Worm (Caenorhabditis elegans) whole organism, L3 larva: ENCODE results near the gene R05G9.1.

Source experiments
- R02D3.7 ChIP-seq: fragments of 150-350 bp; optimal IDR thresholded peaks from 2 replicates; lab custom pipeline; 2014; ENCODE audit warnings: missing biosample characterization, missing genetic modification characterization
- ZK546.5 ChIP-seq: sonication (generic microtip); optimal IDR thresholded peaks from 2 replicates; lab custom pipeline; 2017; ENCODE audit warnings: missing biosample characterization, missing genetic modification characterization
- aly-2 ChIP-seq: fragments of 150-350 bp; optimal IDR thresholded peaks from 2 replicates; lab custom pipeline; 2014; ENCODE audit warnings: missing biosample characterization, missing genetic modification characterization
- ama-1 ChIP-seq: fragments of 150-350 bp; optimal IDR thresholded peaks from 2 replicates; lab custom pipeline; 2018
- ceh-16 ChIP-seq: sonication (generic microtip); optimal IDR thresholded peaks from 2 replicates; lab custom pipeline; 2017; ENCODE audit warnings: missing biosample characterization, missing genetic modification characterization
- ceh-28 ChIP-seq: fragments of 150-350 bp; optimal IDR thresholded peaks from 2 replicates; lab custom pipeline; 2014; ENCODE audit warnings: missing biosample characterization, missing genetic modification reagents, missing genetic modification characterization
- ceh-82 ChIP-seq: fragments of 150-350 bp; optimal IDR thresholded peaks from 2 replicates; lab custom pipeline; 2014; ENCODE audit warnings: missing biosample characterization, missing genetic modification characterization
- ceh-9 ChIP-seq: sonication (generic microtip); optimal IDR thresholded peaks from 2 replicates; lab custom pipeline; 2018; ENCODE audit warnings: missing biosample characterization, missing genetic modification characterization
- daf-12 ChIP-seq: fragments of 150-350 bp; optimal IDR thresholded peaks from 2 replicates; lab custom pipeline; 2014; ENCODE audit warnings: missing biosample characterization, missing genetic modification reagents, missing genetic modification characterization
- egl-27 ChIP-seq: sonication (generic microtip); optimal IDR thresholded peaks from 4 replicates; lab custom pipeline; 2017; ENCODE audit warnings: missing biosample characterization, missing genetic modification reagents, missing genetic modification characterization
- egl-5 ChIP-seq: fragments of 150-350 bp; optimal IDR thresholded peaks from 2 replicates; lab custom pipeline; 2017; ENCODE audit warnings: missing biosample characterization, missing genetic modification reagents, missing genetic modification characterization, inconsistent platforms
- elt-1 ChIP-seq: fragments of 150-350 bp; optimal IDR thresholded peaks from 2 replicates; lab custom pipeline; 2014; ENCODE audit warnings: missing biosample characterization, missing genetic modification characterization
- elt-2 ChIP-seq: sonication (generic microtip); optimal IDR thresholded peaks from 2 replicates; lab custom pipeline; 2016; ENCODE audit warnings: missing genetic modification reagents, mild to moderate bottlenecking, missing genetic modification characterization, missing compliant biosample characterization
- elt-3 ChIP-seq, 3 experiments: fragments of 150-350 bp in 1 of 3; sonication (generic microtip) in 2 of 3; optimal IDR thresholded peaks; 2 replicates in 2 of 3; 4 replicates in 1 of 3; lab custom pipeline; 2014 to 2017; ENCODE audit warnings: missing biosample characterization in 3 of 3, missing genetic modification characterization in 3 of 3
- eor-1 ChIP-seq, 2 experiments: fragments of 150-350 bp; optimal IDR thresholded peaks; 2 replicates each; lab custom pipeline; 2014 to 2018; ENCODE audit warnings: missing biosample characterization in 2 of 2, missing genetic modification characterization in 2 of 2
- fkh-10 ChIP-seq: sonication (generic microtip); optimal IDR thresholded peaks from 2 replicates; lab custom pipeline; 2017; ENCODE audit warnings: missing biosample characterization, missing genetic modification reagents, missing genetic modification characterization
- fkh-2 ChIP-seq: fragments of 150-350 bp; optimal IDR thresholded peaks from 2 replicates; lab custom pipeline; 2014; ENCODE audit warnings: missing biosample characterization, missing genetic modification reagents, missing genetic modification characterization
- fos-1 ChIP-seq: fragments of 150-350 bp; optimal IDR thresholded peaks from 2 replicates; lab custom pipeline; 2014; ENCODE audit warnings: missing biosample characterization, missing genetic modification characterization
- hmg-11 ChIP-seq: sonication (generic microtip); optimal IDR thresholded peaks from 2 replicates; lab custom pipeline; 2016; ENCODE audit warnings: missing genetic modification characterization, missing compliant biosample characterization
- jun-1 ChIP-seq: fragments of 150-350 bp; optimal IDR thresholded peaks from 2 replicates; lab custom pipeline; 2014; ENCODE audit warnings: missing biosample characterization, missing genetic modification reagents, missing genetic modification characterization
- lin-15B ChIP-seq: fragments of 150-350 bp; optimal IDR thresholded peaks from 2 replicates; lab custom pipeline; 2014; ENCODE audit warnings: missing biosample characterization, missing genetic modification characterization
- lin-39 ChIP-seq: fragments of 150-350 bp; optimal IDR thresholded peaks from 2 replicates; lab custom pipeline; 2018; ENCODE audit warnings: missing biosample characterization, missing genetic modification reagents, missing genetic modification characterization
- lsy-12 ChIP-seq: sonication (generic microtip); optimal IDR thresholded peaks from 2 replicates; lab custom pipeline; 2016; ENCODE audit warnings: mild to moderate bottlenecking, missing genetic modification characterization, missing compliant biosample characterization
- mdl-1 ChIP-seq: fragments of 150-350 bp; optimal IDR thresholded peaks from 2 replicates; lab custom pipeline; 2014; ENCODE audit warnings: missing biosample characterization, missing genetic modification characterization
- mml-1 ChIP-seq: fragments of 150-350 bp; sonication (generic microtip); optimal IDR thresholded peaks from 3 replicates; lab custom pipeline; 2014; ENCODE audit warnings: missing biosample characterization, missing genetic modification characterization
- nfya-1 ChIP-seq: sonication (generic microtip); optimal IDR thresholded peaks from 2 replicates; lab custom pipeline; 2017; ENCODE audit warnings: missing genetic modification characterization, mild to moderate bottlenecking, missing compliant biosample characterization, antibody characterized with exemption, moderate library complexity; ENCODE audit not compliant: insufficient read depth
- nhr-11 ChIP-seq: fragments of 150-350 bp; optimal IDR thresholded peaks from 2 replicates; lab custom pipeline; 2014; ENCODE audit warnings: missing biosample characterization, missing genetic modification characterization
- nhr-12 ChIP-seq: fragments of 150-350 bp; optimal IDR thresholded peaks from 2 replicates; lab custom pipeline; 2014; ENCODE audit warnings: missing biosample characterization, missing genetic modification characterization
- nhr-23 ChIP-seq: fragments of 150-350 bp; optimal IDR thresholded peaks from 2 replicates; lab custom pipeline; 2014; ENCODE audit warnings: missing biosample characterization, missing genetic modification reagents, missing genetic modification characterization
- nhr-237 ChIP-seq: fragments of 150-350 bp; optimal IDR thresholded peaks from 2 replicates; lab custom pipeline; 2014; ENCODE audit warnings: missing biosample characterization, missing genetic modification characterization
- nhr-25 ChIP-seq: sonication (generic microtip); optimal IDR thresholded peaks from 2 replicates; lab custom pipeline; 2017; ENCODE audit warnings: missing biosample characterization, missing genetic modification characterization
- nhr-28 ChIP-seq: fragments of 150-350 bp; optimal IDR thresholded peaks from 2 replicates; lab custom pipeline; 2014; ENCODE audit warnings: missing biosample characterization, missing genetic modification characterization
- nhr-43 ChIP-seq: sonication (generic microtip); optimal IDR thresholded peaks from 2 replicates; lab custom pipeline; 2016; ENCODE audit warnings: mild to moderate bottlenecking, missing genetic modification characterization, missing compliant biosample characterization; ENCODE audit not compliant: poor library complexity, severe bottlenecking
- nhr-67 ChIP-seq: fragments of 150-350 bp; optimal IDR thresholded peaks from 2 replicates; lab custom pipeline; 2014; ENCODE audit warnings: missing biosample characterization, missing genetic modification characterization
- nhr-76 ChIP-seq: fragments of 150-350 bp; sonication (generic microtip); optimal IDR thresholded peaks from 5 replicates; lab custom pipeline; 2014; ENCODE audit warnings: missing biosample characterization, missing genetic modification characterization
- nhr-77 ChIP-seq: fragments of 150-350 bp; optimal IDR thresholded peaks from 2 replicates; lab custom pipeline; 2014; ENCODE audit warnings: missing biosample characterization, missing genetic modification characterization
- pha-4 ChIP-seq: fragments of 150-350 bp; optimal IDR thresholded peaks from 2 replicates; lab custom pipeline; 2014; ENCODE audit warnings: missing biosample characterization, missing genetic modification reagents, missing genetic modification characterization
- pqm-1 ChIP-seq: fragments of 150-350 bp; optimal IDR thresholded peaks from 2 replicates; lab custom pipeline; 2017; ENCODE audit warnings: missing biosample characterization, missing genetic modification characterization, inconsistent platforms
- sea-2 ChIP-seq: fragments of 150-350 bp; sonication (generic microtip); optimal IDR thresholded peaks from 4 replicates; lab custom pipeline; 2014; ENCODE audit warnings: missing biosample characterization, missing genetic modification reagents, missing genetic modification characterization
- skn-1 ChIP-seq: fragments of 150-350 bp; optimal IDR thresholded peaks from 2 replicates; lab custom pipeline; 2014; ENCODE audit warnings: missing biosample characterization, missing genetic modification characterization
- snpc-4 ChIP-seq: fragments of 150-350 bp; optimal IDR thresholded peaks from 2 replicates; lab custom pipeline; 2014; ENCODE audit warnings: missing biosample characterization, missing genetic modification characterization
- tbx-2 ChIP-seq: sonication (generic microtip); optimal IDR thresholded peaks from 2 replicates; lab custom pipeline; 2016; ENCODE audit warnings: mild to moderate bottlenecking, missing genetic modification characterization, missing compliant biosample characterization
- unc-39 ChIP-seq: sonication (generic microtip); optimal IDR thresholded peaks from 4 replicates; lab custom pipeline; 2017; ENCODE audit warnings: missing biosample characterization, missing genetic modification characterization
- unc-62 ChIP-seq: fragments of 150-350 bp; sonication (generic microtip); optimal IDR thresholded peaks from 4 replicates; lab custom pipeline; 2014; ENCODE audit warnings: missing biosample characterization, missing genetic modification reagents, missing genetic modification characterization
- zag-1 ChIP-seq: fragments of 150-350 bp; optimal IDR thresholded peaks from 2 replicates; lab custom pipeline; 2014; ENCODE audit warnings: missing biosample characterization, missing genetic modification characterization
- ztf-11 ChIP-seq: fragments of 150-350 bp; optimal IDR thresholded peaks from 2 replicates; lab custom pipeline; 2014; ENCODE audit warnings: missing biosample characterization, missing genetic modification characterization
- ztf-4 ChIP-seq: fragments of 150-350 bp; optimal IDR thresholded peaks from 2 replicates; lab custom pipeline; 2014; ENCODE audit warnings: missing biosample characterization, missing genetic modification characterization

Gene R05G9.1

DNA sequence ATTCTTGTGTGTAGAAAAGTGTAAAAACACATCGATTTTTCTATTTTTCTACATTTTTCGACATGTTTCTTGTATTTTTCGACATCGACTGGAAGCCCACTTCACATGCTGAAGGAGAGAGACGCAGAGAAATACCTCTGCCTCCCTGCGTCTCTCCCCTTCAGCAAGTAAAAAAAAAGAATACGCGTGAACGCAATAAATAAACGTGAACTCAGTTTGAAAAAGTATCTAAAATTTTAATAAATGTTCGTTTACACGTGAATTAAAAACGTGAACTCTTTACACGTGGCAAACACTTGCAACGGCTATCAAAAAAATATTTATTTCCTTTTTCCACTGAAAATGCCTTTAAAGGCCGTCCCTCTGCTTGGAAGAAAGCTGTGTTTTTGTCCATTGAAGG is at the start of gene R05G9.1:
TSS of gene R05G9.1 (plus strand) at position 343 of the 400 bp plus-strand sequence.
- TF ChIP-seq mdl-1 (tag; lab: Kevin White, UChicago) (no peak), fkh-2 (tag; lab: Kevin White, UChicago) (no peak), nhr-23 (tag; lab: Kevin White, UChicago) (no peak), unc-39 (tag; lab: Kevin White, UChicago) (no peak), ama-1 (lab: Kevin White, UChicago) (no peak), mml-1 (tag; lab: Kevin White, UChicago) (no peak), nhr-12 (no peak), nhr-77 (tag; lab: Kevin White, UChicago) (no peak)
- TF ChIP-seq, all 47 proteins: peak for 0

DNA sequence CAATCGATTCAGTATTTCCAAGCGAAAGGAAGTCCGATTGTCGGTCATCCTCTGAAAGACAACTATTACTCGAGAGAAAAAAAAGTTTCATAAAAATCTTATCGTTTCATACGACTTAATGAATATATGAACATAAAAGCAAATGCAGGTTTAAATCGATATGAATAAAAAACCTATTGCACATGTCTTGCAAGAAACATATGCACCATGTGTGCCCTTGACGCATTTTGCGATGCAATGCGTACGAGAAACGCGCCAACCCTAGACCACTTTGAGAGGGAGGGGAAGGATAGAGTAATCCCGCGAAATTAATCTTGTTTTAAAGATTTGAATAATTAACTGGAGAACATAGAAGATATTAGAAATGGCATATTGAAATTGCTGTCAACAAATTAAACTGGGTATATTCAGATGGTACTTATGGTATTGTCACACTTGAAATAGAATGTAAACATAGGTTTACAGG is 49.6 kb upstream of the R05G9.1 start, which contains the start of gene atg-16.2:
TSS of gene atg-16.2 (minus strand) at position 51 of the 466 bp plus-strand sequence.
- no peak for TF ChIP-seq mml-1 (tag; lab: Kevin White, UChicago)
- no peak for TF ChIP-seq egl-27 (tag; lab: Kevin White, UChicago)
- TF ChIP-seq daf-12: no peak
- no peak for TF ChIP-seq ceh-28 (tag; lab: Kevin White, UChicago)
- TF ChIP-seq tbx-2 (tag; lab: Kevin White, UChicago): no peak
- no peak for TF ChIP-seq hmg-11
- TF ChIP-seq nfya-1 (tag; lab: Kevin White, UChicago): peak; percentile 58
- TF ChIP-seq lin-39 (tag; lab: Kevin White, UChicago): peak; percentile 42
- peak; percentile 12 for TF ChIP-seq egl-5 (tag; lab: Kevin White, UChicago)
- TF ChIP-seq unc-39 (tag; lab: Kevin White, UChicago): no peak
- no peak for TF ChIP-seq nhr-76 (tag; lab: Kevin White, UChicago)
- TF ChIP-seq nhr-12: no peak
- TF ChIP-seq nhr-67 (tag; lab: Kevin White, UChicago): no peak
- TF ChIP-seq nhr-237 (tag; lab: Kevin White, UChicago): no peak
- TF ChIP-seq ztf-11 (tag; lab: Kevin White, UChicago): no peak
- no peak for TF ChIP-seq zag-1 (tag; lab: Kevin White, UChicago)
- no peak for TF ChIP-seq elt-3 (tag; optimal IDR thresholded peaks at IDR 0.05; lab: Kevin White, UChicago)
- peak; percentile 84 for TF ChIP-seq pha-4 (tag; lab: Kevin White, UChicago)
- no peak for TF ChIP-seq nhr-11
- no peak for TF ChIP-seq ztf-4 (tag; lab: Kevin White, UChicago)
- TF ChIP-seq mdl-1 (tag; lab: Kevin White, UChicago): no peak
- TF ChIP-seq nhr-77 (tag; lab: Kevin White, UChicago): no peak
- no peak for TF ChIP-seq ceh-9 (tag; lab: Kevin White, UChicago)
- no peak for TF ChIP-seq ceh-82
- TF ChIP-seq nhr-28: no peak
- TF ChIP-seq pqm-1 (tag; lab: Kevin White, UChicago): no peak
- no peak for TF ChIP-seq ZK546.5 (tag; lab: Kevin White, UChicago)
- peak; percentile 6 for TF ChIP-seq nhr-43 (tag; lab: Kevin White, UChicago)
- TF ChIP-seq jun-1: no peak
- TF ChIP-seq snpc-4 (tag; lab: Kevin White, UChicago): peak; percentile 82
- TF ChIP-seq fos-1 (tag; lab: Kevin White, UChicago): no peak
- no peak for TF ChIP-seq ama-1 (lab: Kevin White, UChicago)
- TF ChIP-seq unc-62 (GFP tag; lab: Kevin White, UChicago): no peak
- TF ChIP-seq sea-2 (GFP tag; lab: Kevin White, UChicago): no peak
- no peak for TF ChIP-seq nhr-23 (tag; lab: Kevin White, UChicago)
- no peak for TF ChIP-seq R02D3.7 (tag; lab: Kevin White, UChicago)
- no peak for TF ChIP-seq fkh-2 (tag; lab: Kevin White, UChicago)
- TF ChIP-seq elt-2 (tag; lab: Kevin White, UChicago): peak; percentile 39
- TF ChIP-seq lin-15B (tag; lab: Kevin White, UChicago): peak; percentile 64
- TF ChIP-seq skn-1: no peak
- TF ChIP-seq elt-1: no peak
- TF ChIP-seq ceh-16: no peak
- peak; percentile 71 for TF ChIP-seq nhr-25 (tag; lab: Kevin White, UChicago)
- no peak for TF ChIP-seq aly-2 (tag; lab: Kevin White, UChicago)
- TF ChIP-seq eor-1 (tag; optimal IDR thresholded peaks at IDR 0.05; lab: Kevin White, UChicago): no peak
- no peak for TF ChIP-seq lsy-12
- TF ChIP-seq fkh-10 (GFP tag; lab: Kevin White, UChicago): no peak
